Fruit fly (Drosophila melanogaster) whole organism, adult: ENCODE data around the gene nmd.

Experiments
- CG33017 ChIP-seq: fragments of 200-800 bp; sonication (Bioruptor generic); optimal IDR thresholded peaks from 2 replicates; lab custom pipeline; 2018; ENCODE audit warnings: missing biosample characterization, mild to moderate bottlenecking, missing genetic modification characterization, moderate library complexity
- CG7045 ChIP-seq: fragments of 200-800 bp; sonication (Bioruptor generic); optimal IDR thresholded peaks from 2 replicates; lab custom pipeline; 2017; ENCODE audit warnings: missing biosample characterization, mild to moderate bottlenecking, missing genetic modification characterization
- CG7101 ChIP-seq: fragments of 200-800 bp; sonication (Bioruptor generic); optimal IDR thresholded peaks from 2 replicates; lab custom pipeline; 2018; ENCODE audit warnings: missing biosample characterization, mild to moderate bottlenecking, missing genetic modification characterization, moderate library complexity
- Crg-1 ChIP-seq: fragments of 200-800 bp; sonication (Bioruptor generic); optimal IDR thresholded peaks from 2 replicates; lab custom pipeline; 2016; ENCODE audit warnings: missing biosample characterization, missing genetic modification characterization
- kay ChIP-seq: fragments of 200-800 bp; sonication (Bioruptor generic); peaks from one replicate; lab custom pipeline; 2016; ENCODE audit warnings: missing biosample characterization, missing genetic modification characterization, borderline replicate concordance

DNA sequence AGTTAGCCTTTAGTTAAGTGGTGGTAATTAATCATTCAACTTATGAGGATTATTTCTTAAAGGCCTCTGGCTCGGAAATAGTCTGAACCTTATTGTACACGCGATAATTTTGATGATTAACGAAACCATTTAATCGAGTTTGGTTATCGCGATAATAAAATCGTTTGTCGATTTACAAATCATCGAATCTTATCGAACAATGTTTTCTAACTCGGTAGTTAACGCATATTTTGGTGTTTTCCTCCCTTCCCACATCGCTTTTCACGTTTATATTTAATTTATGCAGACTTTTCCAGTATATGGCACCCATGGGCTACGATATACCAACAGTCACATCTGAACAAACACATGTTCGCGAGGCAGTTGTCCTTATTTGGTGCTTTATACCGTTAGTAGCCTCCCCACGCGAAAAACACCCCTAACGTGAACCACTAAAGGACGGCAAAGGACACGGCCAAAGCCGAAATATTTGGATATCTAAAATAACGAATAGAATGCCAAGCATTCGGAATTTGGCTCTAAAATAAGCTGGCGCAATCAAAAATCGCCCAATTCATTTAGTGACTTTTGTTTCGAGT lies 40.4 kb upstream of the nmd start, which contains the start of gene Frmd5:
- no peak for TF ChIP-seq Crg-1
- no peak for TF ChIP-seq CG33017
- no peak for TF ChIP-seq kay (GFP tag; lab: Kevin White, UChicago)
- no peak for TF ChIP-seq CG7101 (tag; lab: Kevin White, UChicago)
- TF ChIP-seq CG7045 (GFP tag; lab: Kevin White, UChicago), result no peak
